Worm (Caenorhabditis elegans): ENCODE results near the gene faah-5.

DNA sequence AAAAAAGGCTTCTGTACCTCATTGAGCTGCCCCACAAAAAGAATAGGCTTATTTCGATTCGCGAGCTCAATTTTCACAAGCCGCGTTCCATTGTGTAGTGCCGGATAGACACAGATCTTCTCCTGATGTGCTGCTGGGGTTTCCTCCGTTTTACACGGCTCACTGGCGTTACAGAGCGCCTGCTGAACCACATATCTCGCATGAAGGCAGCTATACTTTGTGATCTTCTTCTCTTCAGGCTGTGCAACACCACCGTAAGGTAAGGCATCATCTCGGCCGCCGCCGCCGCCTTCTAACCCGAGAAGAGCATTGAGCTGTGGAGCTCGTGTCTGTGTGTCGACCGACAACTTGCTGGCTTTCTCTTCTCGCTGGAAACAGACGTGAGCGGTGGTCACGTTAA is 37.7 kb downstream of the faah-5 start:
- TF ChIP-seq skn-1 (tag; optimal IDR thresholded peaks at IDR 0.05) = no peak
- no peak for TF ChIP-seq lin-11 (tag; optimal IDR thresholded peaks at IDR 0.05)
- TF ChIP-seq ceh-82 (tag; optimal IDR thresholded peaks at IDR 0.05) = no peak
- no peak for TF ChIP-seq sem-4 (tag; optimal IDR thresholded peaks at IDR 0.05)

Measured in whole organism, L2 larva.